Fruit fly (Drosophila melanogaster) S2 (cell line): ENCODE measurements around the gene Ssdp.

Experiments
- CG8478 ChIP-seq: fragments of >200 bp; optimal IDR thresholded peaks from 2 replicates; lab custom pipeline; 2018
- CTCF ChIP-seq, 2 experiments: fragments of >200 bp; optimal IDR thresholded peaks; 2 replicates each; lab custom pipeline; 2018

Ssdp gene

dm6 chr3R:18226809-18227157 lies 27.4 kb upstream of the Ssdp start:
- no peak for TF ChIP-seq CG8478 (lab: Kevin White, UChicago)
- TF ChIP-seq CTCF (optimal IDR thresholded peaks at IDR 0.05; lab: Kevin White, UChicago) = no peak

DNA sequence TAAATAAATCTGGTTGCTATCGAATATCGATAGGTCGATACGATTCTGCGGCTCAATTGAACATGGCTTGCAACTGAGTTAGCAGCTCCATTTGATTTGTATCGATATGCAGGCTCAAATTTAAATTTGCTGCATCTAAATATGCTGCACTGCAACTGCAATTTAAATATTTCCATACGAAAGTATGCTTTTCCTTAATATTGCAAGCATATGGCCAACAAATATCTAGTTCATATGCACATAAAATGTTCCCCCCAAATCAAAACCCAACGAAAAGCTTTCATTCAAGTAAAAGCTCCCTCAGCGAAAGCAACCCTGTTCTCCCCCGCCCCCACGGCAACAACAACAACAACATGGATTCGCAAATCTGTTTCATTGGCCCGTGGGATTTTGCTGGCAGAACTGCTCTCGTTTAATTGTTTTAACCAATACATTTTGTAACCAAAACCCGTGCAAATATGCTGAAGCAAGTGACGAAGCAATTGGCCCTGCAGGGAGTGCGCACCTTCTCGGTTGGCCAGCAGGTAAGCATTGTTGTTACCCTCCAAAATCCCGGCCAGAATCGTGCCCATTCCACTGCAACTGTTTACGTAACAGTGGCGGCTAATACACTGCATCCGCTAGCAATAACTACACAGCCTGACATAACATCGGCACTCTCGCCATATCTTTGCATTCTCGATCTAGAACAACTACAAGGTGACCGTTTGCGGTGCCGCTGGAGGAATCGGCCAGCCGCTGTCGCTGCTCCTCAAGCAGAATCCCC lies 26.8 kb upstream of the Ssdp start, which contains the start of the genes CG7168 and Mdh2:
Gene CG7168, minus strand, starts transcription at position 40 of the 766 bp plus-strand sequence.
Gene Mdh2, plus strand, starts transcription at position 354 of the 766 bp plus-strand sequence.
- TF ChIP-seq CG8478 (lab: Kevin White, UChicago) = no peak
- TF ChIP-seq CTCF (optimal IDR thresholded peaks at IDR 0.05; lab: Kevin White, UChicago) = no peak

- TF ChIP-seq CTCF (optimal IDR thresholded peaks at IDR 0.05; lab: Kevin White, UChicago) (no peak), CG8478 (lab: Kevin White, UChicago) (no peak)
Observed at dm6 chr3R:18223434-18223833, 24.0 kb upstream of the Ssdp start, which contains the start of the genes mTerf5 and Non3. mTerf5 (minus strand) TSS chr3R:18223682. Non3 (plus strand) TSS chr3R:18223722.

DNA sequence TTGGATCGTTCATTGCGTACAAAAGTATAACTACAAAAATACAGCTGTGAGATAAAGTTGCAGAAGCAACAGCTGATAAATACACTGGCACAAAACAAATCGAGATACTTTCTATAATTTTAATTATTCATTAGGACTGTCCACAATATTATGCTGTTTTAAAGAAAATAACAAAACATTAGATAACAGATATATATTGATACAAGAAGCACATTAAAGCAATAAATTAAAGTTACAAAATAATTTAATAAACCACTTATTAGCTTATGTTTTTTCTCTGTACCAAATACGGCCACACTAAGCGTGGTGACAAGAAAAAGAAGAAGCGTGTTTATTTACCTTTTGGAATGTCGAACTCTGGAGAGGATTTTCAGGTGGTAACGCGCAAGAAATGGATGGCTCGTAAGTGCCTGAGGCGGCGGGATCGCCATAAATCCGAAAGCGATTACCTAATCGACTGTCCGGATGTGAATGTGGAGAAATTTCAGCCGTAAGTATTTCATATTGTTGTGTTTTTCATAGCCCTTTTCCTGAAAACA lies 20.9 kb upstream of the Ssdp start, which contains the start of the genes CG7988 and CG7183:
Gene CG7988, plus strand, starts transcription at position 316 of the 539 bp plus-strand sequence.
Gene CG7183, minus strand, starts transcription at position 489 of the 539 bp plus-strand sequence.
- TF ChIP-seq CTCF (optimal IDR thresholded peaks at IDR 0.05; lab: Kevin White, UChicago) (no peak), CG8478 (lab: Kevin White, UChicago) (no peak)

dm6 chr3R:18215900-18216299 lies 16.5 kb upstream of the Ssdp start, which contains the start of gene CG14314:
CG14314 (plus strand) TSS chr3R:18216142.
- TF ChIP-seq CTCF (optimal IDR thresholded peaks at IDR 0.05; lab: Kevin White, UChicago) (no peak), CG8478 (lab: Kevin White, UChicago) (no peak)

dm6 chr3R:18215300-18215699 lies 15.9 kb upstream of the Ssdp start:
- TF ChIP-seq CTCF (optimal IDR thresholded peaks at IDR 0.05; lab: Kevin White, UChicago) (no peak), CG8478 (lab: Kevin White, UChicago) (no peak)

DNA sequence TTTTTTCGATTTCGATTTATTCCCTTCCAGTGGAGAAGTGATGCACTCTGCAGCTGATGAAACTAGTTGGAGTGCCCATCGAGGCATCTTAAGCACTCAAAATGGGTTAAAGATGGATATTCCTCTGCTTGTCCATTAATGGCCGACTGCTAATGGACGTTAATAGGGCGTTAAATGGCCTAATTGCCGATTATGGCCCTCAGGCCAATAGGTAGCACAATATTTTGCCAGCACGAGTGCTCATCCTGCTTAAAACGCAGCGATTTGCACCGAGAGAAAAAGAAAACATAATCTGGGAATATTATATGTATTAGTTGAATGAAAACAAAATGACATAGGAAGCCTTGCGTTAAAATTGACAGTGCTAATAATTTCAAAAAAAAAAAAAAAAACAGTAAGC lies 9.1 kb upstream of the Ssdp start, which contains the start of gene CG44158:
Gene CG44158, plus strand, starts transcription at position 301 of the 400 bp plus-strand sequence.
- TF ChIP-seq CG8478 (lab: Kevin White, UChicago) (no peak), CTCF (optimal IDR thresholded peaks at IDR 0.05; lab: Kevin White, UChicago) (no peak)

- no peak for TF ChIP-seq CTCF (optimal IDR thresholded peaks at IDR 0.05; lab: Kevin White, UChicago)
- TF ChIP-seq CG8478 (lab: Kevin White, UChicago) = no peak
Observed at dm6 chr3R:18199885-18200249, 472 bp upstream of the Ssdp start.

DNA sequence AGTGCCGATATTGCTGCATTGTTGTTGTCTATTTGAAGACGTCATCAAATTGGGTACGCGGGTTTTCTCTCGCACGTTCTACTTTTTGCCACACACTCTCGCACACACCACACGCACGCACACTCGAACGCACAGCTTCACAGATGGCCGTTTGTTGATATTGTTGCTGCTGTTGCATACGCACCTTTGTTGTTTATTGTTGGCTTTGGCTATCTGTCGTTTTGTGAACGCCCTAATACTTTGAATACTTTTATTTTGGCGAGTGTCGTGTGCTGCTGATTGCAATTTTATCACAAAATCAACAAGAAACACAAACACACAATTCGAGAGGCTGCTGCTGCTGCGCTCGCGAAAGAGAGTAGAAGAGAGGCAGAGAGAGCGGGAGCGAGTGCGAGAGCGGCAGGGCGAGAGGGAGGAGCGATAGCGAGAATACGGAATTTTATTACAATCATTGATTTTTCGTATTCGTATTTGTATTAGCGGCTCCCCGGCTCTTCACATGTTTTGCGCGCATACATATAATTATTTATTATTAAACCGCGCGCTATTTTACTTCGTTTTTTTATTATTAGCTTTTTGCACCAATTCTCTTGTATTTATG lies 777 bp downstream of the Ssdp start:
- no peak for TF ChIP-seq CG8478 (lab: Kevin White, UChicago)
- TF ChIP-seq CTCF (optimal IDR thresholded peaks at IDR 0.05; lab: Kevin White, UChicago) = no peak

dm6 chr3R:18197802-18198148 lies 1.6 kb downstream of the Ssdp start:
- no peak for TF ChIP-seq CG8478 (lab: Kevin White, UChicago)
- TF ChIP-seq CTCF (optimal IDR thresholded peaks at IDR 0.05; lab: Kevin White, UChicago) = no peak

dm6 chr3R:18196991-18197801 lies 2.2 kb downstream of the Ssdp start:
- TF ChIP-seq CG8478 (lab: Kevin White, UChicago) = no peak
- TF ChIP-seq CTCF (optimal IDR thresholded peaks at IDR 0.05; lab: Kevin White, UChicago) = no peak

- TF ChIP-seq CTCF (optimal IDR thresholded peaks at IDR 0.05; lab: Kevin White, UChicago) (no peak), CG8478 (lab: Kevin White, UChicago) (no peak)
Observed at dm6 chr3R:18196622-18196990, 2.8 kb downstream of the Ssdp start.

DNA sequence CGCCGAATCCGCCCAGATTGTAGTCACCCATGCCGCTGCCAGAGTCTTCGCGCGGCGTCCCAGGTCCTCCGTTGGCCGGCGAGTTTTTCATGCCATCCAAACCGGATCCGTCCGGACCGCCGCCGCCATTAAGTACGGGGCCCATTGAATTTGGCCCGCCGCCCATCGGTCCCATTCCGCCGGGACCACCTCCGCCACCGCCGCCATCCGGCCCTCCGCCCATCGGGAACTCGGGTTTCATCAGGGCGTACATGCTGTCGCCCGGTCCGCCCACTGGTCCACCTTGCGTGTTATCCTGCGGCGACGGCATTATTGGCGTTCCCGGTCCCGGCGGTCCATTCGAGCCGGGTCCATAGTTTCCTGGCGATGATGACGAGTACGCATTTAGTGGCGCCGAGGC lies 4.1 kb downstream of the Ssdp start:
- no peak for TF ChIP-seq CG8478 (lab: Kevin White, UChicago)
- TF ChIP-seq CTCF (optimal IDR thresholded peaks at IDR 0.05; lab: Kevin White, UChicago) = no peak

dm6 chr3R:18191867-18192266 lies 7.5 kb downstream of the Ssdp start, which contains the start of gene CG14313:
CG14313 (minus strand) TSS chr3R:18191967.
- TF ChIP-seq CG8478 (lab: Kevin White, UChicago) (no peak), CTCF (optimal IDR thresholded peaks at IDR 0.05; lab: Kevin White, UChicago) (no peak)
